Fruit fly (Drosophila melanogaster): Measurements from ENCODE around the gene CG10616.

Gene CG10616

DNA sequence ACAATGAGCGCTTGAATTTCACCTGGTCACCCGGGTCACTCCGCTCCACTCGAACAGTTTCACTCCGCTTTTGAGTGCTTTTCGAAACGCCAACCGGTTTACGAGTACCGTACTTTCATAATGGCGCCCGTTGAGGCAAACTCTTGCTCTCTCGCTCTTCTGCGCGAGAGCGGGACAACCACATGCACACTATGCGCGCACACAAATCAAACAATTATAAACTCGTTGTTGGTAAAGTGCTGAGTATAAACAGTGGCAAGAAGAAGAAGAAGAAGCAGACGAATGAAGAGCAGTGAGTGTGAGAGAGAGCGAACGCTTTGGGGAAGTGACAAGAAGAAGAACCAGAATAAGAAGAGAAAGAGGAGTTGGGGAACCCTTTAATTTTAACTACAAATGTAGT, 3.5 kb upstream of the CG10616 start, which contains the start of gene eyg (continued):
- no peak for TF ChIP-seq H2.0 (GFP tag; IDR thresholded peaks at IDR 0.05)
- no peak for TF ChIP-seq yki (optimal IDR thresholded peaks at IDR 0.05)
- peak; percentile 61 for TF ChIP-seq mirr (GFP tag; optimal IDR thresholded peaks at IDR 0.05)
- no peak for TF ChIP-seq CG43689 (GFP tag; IDR thresholded peaks at IDR 0.05)
- TF ChIP-seq CG18476 (GFP tag; optimal IDR thresholded peaks at IDR 0.05): no peak
- peak; percentile 4 for TF ChIP-seq CG12391 (tag; optimal IDR thresholded peaks at IDR 0.05)
- TF ChIP-seq E2f2 (GFP tag; IDR thresholded peaks at IDR 0.05): peak; percentile 21; the same call in 1 of the 2 replicates
- TF ChIP-seq CG10267 (tag; optimal IDR thresholded peaks at IDR 0.05): no peak
- no peak for TF ChIP-seq insv (GFP tag; optimal IDR thresholded peaks at IDR 0.05)
- TF ChIP-seq CG15479 (GFP tag; optimal IDR thresholded peaks at IDR 0.05): peak; percentile 18
- peak; percentile 15 for TF ChIP-seq CG16863 (GFP tag; optimal IDR thresholded peaks at IDR 0.05)
- no peak for TF ChIP-seq Eip74EF (GFP tag; optimal IDR thresholded peaks at IDR 0.05)
- TF ChIP-seq CG6272 (GFP tag; IDR thresholded peaks at IDR 0.05): no peak
- TF ChIP-seq sim (GFP tag; IDR thresholded peaks at IDR 0.05): no peak
- no peak for TF ChIP-seq Dip3 (GFP tag; optimal IDR thresholded peaks at IDR 0.05)
- peak; percentile 34 for TF ChIP-seq mam (GFP tag; optimal IDR thresholded peaks at IDR 0.05)
- no peak for TF ChIP-seq fd96Cb (tag; optimal IDR thresholded peaks at IDR 0.05)
- TF ChIP-seq CG9437 (GFP tag; optimal IDR thresholded peaks at IDR 0.05): no peak
- no peak for TF ChIP-seq Dfd (GFP tag; optimal IDR thresholded peaks at IDR 0.05)
- TF ChIP-seq CG1832 (GFP tag; optimal IDR thresholded peaks at IDR 0.05): peak; percentile 99
- TF ChIP-seq Oaz (GFP tag; IDR thresholded peaks at IDR 0.05): no peak
- no peak for TF ChIP-seq lola (GFP tag; optimal IDR thresholded peaks at IDR 0.05)
- no peak for TF ChIP-seq CTCF (GFP tag; optimal IDR thresholded peaks at IDR 0.05)
- TF ChIP-seq CrebB (tag; optimal IDR thresholded peaks at IDR 0.05): peak; percentile 66
- TF ChIP-seq Optix (GFP tag; IDR thresholded peaks at IDR 0.05): no peak
- no peak for TF ChIP-seq dan (GFP tag; IDR thresholded peaks at IDR 0.05)
- TF ChIP-seq repo (GFP tag; optimal IDR thresholded peaks at IDR 0.05): peak; percentile 15
- no peak for TF ChIP-seq crc (GFP tag; optimal IDR thresholded peaks at IDR 0.05)
- TF ChIP-seq CG3838 (GFP tag; optimal IDR thresholded peaks at IDR 0.05): no peak
- no peak for TF ChIP-seq cwo (GFP tag; optimal IDR thresholded peaks at IDR 0.05)
- TF ChIP-seq CG2875 (GFP tag; optimal IDR thresholded peaks at IDR 0.05): no peak
- 0 out of 2 replicates have a peak, but pooled peaks have one; percentile 12 for TF ChIP-seq CG1024 (GFP tag; IDR thresholded peaks at IDR 0.05)
- 0 out of 4 replicates have a peak, but pooled peaks have one; percentile 28 for TF ChIP-seq Dll (GFP tag; IDR thresholded peaks at IDR 0.05; ENCODE audit: partially characterized antibody)
- TF ChIP-seq Mad (GFP tag; optimal IDR thresholded peaks at IDR 0.05): peak; percentile 46
- no peak for TF ChIP-seq lilli (GFP tag; optimal IDR thresholded peaks at IDR 0.05)
- TF ChIP-seq Lhr (GFP tag; optimal IDR thresholded peaks at IDR 0.05): no peak
- TF ChIP-seq Med (GFP tag): peak; percentile 94
- TF ChIP-seq CG6765 (GFP tag; optimal IDR thresholded peaks at IDR 0.05): no peak
- TF ChIP-seq Sox102F (GFP tag; optimal IDR thresholded peaks at IDR 0.05): no peak
- peak; percentile 32 for TF ChIP-seq CG8388 (GFP tag; optimal IDR thresholded peaks at IDR 0.05)
- TF ChIP-seq CHES-1-like (GFP tag; optimal IDR thresholded peaks at IDR 0.05): peak; percentile 52
- peak; percentile 41; the same call in 2 of the 3 replicates for TF ChIP-seq CG14050 (GFP tag; IDR thresholded peaks at IDR 0.05)
- no peak for TF ChIP-seq crp (GFP tag; optimal IDR thresholded peaks at IDR 0.05)
- TF ChIP-seq CG14965 (GFP tag; optimal IDR thresholded peaks at IDR 0.05; ENCODE audit: borderline replicate concordance): no peak
- peak; percentile 11 for TF ChIP-seq CG8089 (GFP tag; optimal IDR thresholded peaks at IDR 0.05)
- no peak for TF ChIP-seq bab2 (GFP tag; optimal IDR thresholded peaks at IDR 0.05)
- TF ChIP-seq sqz (GFP tag; optimal IDR thresholded peaks at IDR 0.05): no peak
- TF ChIP-seq seq (GFP tag; IDR thresholded peaks at IDR 0.05): peak; percentile 55; the same call in 1 of the 2 replicates
- peak; percentile 25; the same call in 1 of the 3 replicates for TF ChIP-seq so (GFP tag; IDR thresholded peaks at IDR 0.05)
- peak; percentile 17 for TF ChIP-seq trem (tag; optimal IDR thresholded peaks at IDR 0.05)
- peak; percentile 44 for TF ChIP-seq CG8924 (tag; optimal IDR thresholded peaks at IDR 0.05)
